Worm (Caenorhabditis elegans): Measurements from ENCODE around the gene R13A1.3.

ce11 chrIV:7173489-7173888 is 30.3 kb upstream of the R13A1.3 start, which contains the start of gene str-1:
- no peak for TF ChIP-seq ztf-11 (tag; optimal IDR thresholded peaks at IDR 0.05)
- no peak for TF ChIP-seq nhr-2 (tag; optimal IDR thresholded peaks at IDR 0.05)
- no peak for TF ChIP-seq bed-3 (GFP tag; optimal IDR thresholded peaks at IDR 0.05)
- TF ChIP-seq snpc-4 (tag; optimal IDR thresholded peaks at IDR 0.05): no peak
- no peak for TF ChIP-seq M03D4.4 (tag; optimal IDR thresholded peaks at IDR 0.05)
- no peak for TF ChIP-seq unc-62 (GFP tag; optimal IDR thresholded peaks at IDR 0.05)
- no peak for TF ChIP-seq unc-120 (tag; optimal IDR thresholded peaks at IDR 0.05; ENCODE audit: poor library complexity, severe bottlenecking)
- TF ChIP-seq elt-3 (tag; optimal IDR thresholded peaks at IDR 0.05): no peak
- TF ChIP-seq mep-1 (tag; optimal IDR thresholded peaks at IDR 0.05): no peak
- no peak for TF ChIP-seq nhr-28 (tag; optimal IDR thresholded peaks at IDR 0.05)
- no peak for TF ChIP-seq sptf-1 (tag; optimal IDR thresholded peaks at IDR 0.05)
